Worm (Caenorhabditis elegans) whole organism, dauer: ENCODE data around the gene unc-93.

Experiments used
- unc-62 ChIP-seq: sonication (generic microtip); optimal IDR thresholded peaks from 2 replicates; lab custom pipeline; 2017; ENCODE audit warnings: missing biosample characterization, missing genetic modification reagents, missing genetic modification characterization

The unc-93 gene

ce11 chrIII:3637251-3637989 lies 6.8 kb upstream of the unc-93 start:
- TF ChIP-seq unc-62 (GFP tag; lab: Kevin White, UChicago), result no peak

- TF ChIP-seq unc-62 (GFP tag; lab: Kevin White, UChicago), result no peak
These were observed 573 bp upstream of the unc-93 start for ce11 chrIII:3643602-3644001.

- TF ChIP-seq unc-62 (GFP tag; lab: Kevin White, UChicago), result no peak
These were observed 5.1 kb downstream of the unc-93 start for ce11 chrIII:3649305-3649704.

- no peak for TF ChIP-seq unc-62 (GFP tag; lab: Kevin White, UChicago)
These were observed 6.1 kb downstream of the unc-93 start for ce11 chrIII:3650266-3650665.

ce11 chrIII:3650677-3651315 lies 6.6 kb downstream of the unc-93 start, which contains the start of the genes madf-8 and gsr-1:
Gene madf-8 (minus strand): TSS chrIII:3650832.
Gene gsr-1 (plus strand): TSS chrIII:3650907.
- no peak for TF ChIP-seq unc-62 (GFP tag; lab: Kevin White, UChicago)

- no peak for TF ChIP-seq unc-62 (GFP tag; lab: Kevin White, UChicago)
These were observed 8.3 kb downstream of the unc-93 start for ce11 chrIII:3652427-3652826.

- no peak for TF ChIP-seq unc-62 (GFP tag; lab: Kevin White, UChicago)
These were observed 8.8 kb downstream of the unc-93 start for ce11 chrIII:3652964-3653363.

- no peak for TF ChIP-seq unc-62 (GFP tag; lab: Kevin White, UChicago)
These were observed 13.3 kb downstream of the unc-93 start, which contains the start of gene C46F11.5 for ce11 chrIII:3657479-3657878. Gene C46F11.5 (minus strand): TSS chrIII:3657606.

- no peak for TF ChIP-seq unc-62 (GFP tag; lab: Kevin White, UChicago)
These were observed 20.0 kb downstream of the unc-93 start, which contains the start of gene C46F11.4 for ce11 chrIII:3664224-3664623. Gene C46F11.4 (minus strand): TSS chrIII:3664304.

- no peak for TF ChIP-seq unc-62 (GFP tag; lab: Kevin White, UChicago)
These were observed 26.2 kb downstream of the unc-93 start, which contains the start of gene C46F11.6 for ce11 chrIII:3670336-3670735. Gene C46F11.6 (minus strand): TSS chrIII:3670436.

ce11 chrIII:3670984-3671383 lies 26.8 kb downstream of the unc-93 start:
- no peak for TF ChIP-seq unc-62 (GFP tag; lab: Kevin White, UChicago)

- TF ChIP-seq unc-62 (GFP tag; lab: Kevin White, UChicago), result no peak
These were observed 28.7 kb downstream of the unc-93 start for ce11 chrIII:3672839-3673238.

ce11 chrIII:3674149-3674548 lies 30.0 kb downstream of the unc-93 start:
- TF ChIP-seq unc-62 (GFP tag; lab: Kevin White, UChicago), result no peak

- no peak for TF ChIP-seq unc-62 (GFP tag; lab: Kevin White, UChicago)
These were observed 31.3 kb downstream of the unc-93 start for ce11 chrIII:3675480-3675879.

ce11 chrIII:3677378-3677777 lies 33.2 kb downstream of the unc-93 start:
- no peak for TF ChIP-seq unc-62 (GFP tag; lab: Kevin White, UChicago)

- TF ChIP-seq unc-62 (GFP tag; lab: Kevin White, UChicago), result no peak
These were observed 34.9 kb downstream of the unc-93 start for ce11 chrIII:3679083-3679482.
